Worm (Caenorhabditis elegans) whole organism, midembryonic: ENCODE measurements around the gene lag-1.

Source experiments
- T22C8.4 ChIP-seq: fragments of 200-800 bp; sonication (Bioruptor generic); IDR thresholded peaks from 2 replicates; pipeline ENCODE4 v1.3.6; 2022; ENCODE audit warnings: missing genetic modification characterization, missing compliant biosample characterization
- cog-1 ChIP-seq: sonication (generic microtip); optimal IDR thresholded peaks from 2 replicates; lab custom pipeline; 2016; ENCODE audit warnings: missing genetic modification characterization, missing compliant biosample characterization
- flt-1 ChIP-seq: fragments of 200-800 bp; sonication (Bioruptor generic); IDR thresholded peaks from 2 replicates; pipeline ENCODE4 v1.3.6; 2022; ENCODE audit warnings: missing genetic modification characterization, missing compliant biosample characterization
- klf-2 ChIP-seq: fragments of 200-800 bp; sonication (Bioruptor generic); conservative IDR thresholded peaks from 2 replicates; pipeline ENCODE4 v1.3.6; 2022; ENCODE audit warnings: missing genetic modification reagents, missing genetic modification characterization, missing compliant biosample characterization
- med-1 ChIP-seq: sonication (generic microtip); optimal IDR thresholded peaks from 2 replicates; lab custom pipeline; 2017; ENCODE audit warnings: missing genetic modification characterization, mild to moderate bottlenecking, missing compliant biosample characterization, antibody characterized with exemption, missing genetic modification reagents; ENCODE audit not compliant: insufficient read depth
- ref-1 ChIP-seq: fragments of 200-800 bp; sonication (Bioruptor generic); conservative IDR thresholded peaks from 2 replicates; pipeline ENCODE4 v1.3.6; 2022; ENCODE audit warnings: missing genetic modification reagents, missing genetic modification characterization, missing compliant biosample characterization
- tab-1 ChIP-seq: fragments of 200-800 bp; sonication (Bioruptor generic); IDR thresholded peaks from 2 replicates; pipeline ENCODE4 v1.3.6; 2022; ENCODE audit warnings: missing genetic modification characterization, missing compliant biosample characterization
- ztf-23 ChIP-seq: fragments of 200-800 bp; sonication (Bioruptor generic); IDR thresholded peaks from 2 replicates; pipeline ENCODE4 v1.3.6; 2022; ENCODE audit warnings: missing genetic modification reagents, missing genetic modification characterization, missing compliant biosample characterization
- ztf-29 ChIP-seq: fragments of 200-800 bp; sonication (Bioruptor generic); IDR thresholded peaks from 2 replicates; pipeline ENCODE4 v1.3.6; 2022; ENCODE audit warnings: missing genetic modification reagents, missing genetic modification characterization, missing compliant biosample characterization

lag-1 gene

ce11 chrIV:6140700-6141099 lies 45.5 kb downstream of the lag-1 start:
- TF ChIP-seq ztf-23 (no peak), klf-2 (GFP tag; lab: Robert Waterston, UW) (no peak), tab-1 (GFP tag; lab: Robert Waterston, UW) (no peak), med-1 (GFP tag; lab: Kevin White, UChicago) (no peak), ztf-29 (GFP tag; lab: Robert Waterston, UW) (no peak), cog-1 (tag; lab: Kevin White, UChicago) (no peak), ref-1 (no peak), flt-1 (GFP tag; lab: Robert Waterston, UW) (no peak), T22C8.4 (GFP tag; lab: Robert Waterston, UW) (no peak)

DNA sequence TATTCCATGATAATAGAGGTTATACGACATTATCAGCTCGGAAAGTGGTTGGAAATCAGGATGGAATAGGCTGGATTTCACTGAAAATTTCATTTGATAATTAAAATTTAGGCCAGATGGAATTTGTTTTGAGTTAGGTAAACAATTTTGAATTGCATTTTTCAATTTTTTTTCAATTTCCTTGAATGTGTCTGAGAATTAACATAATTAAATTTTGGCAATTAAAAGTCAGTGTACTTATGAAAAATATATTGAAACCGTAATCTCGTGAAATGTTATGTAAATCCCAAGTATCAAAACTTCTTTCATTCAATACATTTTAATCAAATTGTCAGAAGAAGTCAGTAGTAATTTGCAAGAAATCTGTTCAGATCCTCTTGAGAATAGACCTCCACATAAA lies 50.8 kb downstream of the lag-1 start:
- TF ChIP-seq ztf-29 (GFP tag; lab: Robert Waterston, UW) (no peak), tab-1 (GFP tag; lab: Robert Waterston, UW) (no peak), flt-1 (GFP tag; lab: Robert Waterston, UW) (no peak), med-1 (GFP tag; lab: Kevin White, UChicago) (no peak), cog-1 (tag; lab: Kevin White, UChicago) (no peak), ref-1 (no peak), klf-2 (GFP tag; lab: Robert Waterston, UW) (no peak), T22C8.4 (GFP tag; lab: Robert Waterston, UW) (no peak), ztf-23 (no peak)

- TF ChIP-seq ztf-29 (GFP tag; lab: Robert Waterston, UW), result no peak
- no peak for TF ChIP-seq flt-1 (GFP tag; lab: Robert Waterston, UW)
- TF ChIP-seq klf-2 (GFP tag; lab: Robert Waterston, UW), result no peak
- TF ChIP-seq ref-1, result no peak
- no peak for TF ChIP-seq cog-1 (tag; lab: Kevin White, UChicago)
- TF ChIP-seq ztf-23, result no peak
- TF ChIP-seq T22C8.4 (GFP tag; lab: Robert Waterston, UW), result no peak
Measured at ce11 chrIV:6149359-6149758, 54.2 kb downstream of the lag-1 start.

ce11 chrIV:6151513-6151912 lies 56.3 kb downstream of the lag-1 start, which contains the start of gene C11D2.3:
C11D2.3 (plus strand) TSS chrIV:6151813.
- TF ChIP-seq med-1 (GFP tag; lab: Kevin White, UChicago), result no peak
- TF ChIP-seq ztf-29 (GFP tag; lab: Robert Waterston, UW), result no peak
- TF ChIP-seq flt-1 (GFP tag; lab: Robert Waterston, UW), result no peak
- TF ChIP-seq ztf-23, result no peak
- TF ChIP-seq cog-1 (tag; lab: Kevin White, UChicago), result no peak
- no peak for TF ChIP-seq tab-1 (GFP tag; lab: Robert Waterston, UW)

- TF ChIP-seq klf-2 (GFP tag; lab: Robert Waterston, UW), result no peak
- no peak for TF ChIP-seq cog-1 (tag; lab: Kevin White, UChicago)
Measured at ce11 chrIV:6155296-6155695, 60.1 kb downstream of the lag-1 start, which contains the start of gene C11D2.7. C11D2.7 (minus strand) TSS chrIV:6155396.

DNA sequence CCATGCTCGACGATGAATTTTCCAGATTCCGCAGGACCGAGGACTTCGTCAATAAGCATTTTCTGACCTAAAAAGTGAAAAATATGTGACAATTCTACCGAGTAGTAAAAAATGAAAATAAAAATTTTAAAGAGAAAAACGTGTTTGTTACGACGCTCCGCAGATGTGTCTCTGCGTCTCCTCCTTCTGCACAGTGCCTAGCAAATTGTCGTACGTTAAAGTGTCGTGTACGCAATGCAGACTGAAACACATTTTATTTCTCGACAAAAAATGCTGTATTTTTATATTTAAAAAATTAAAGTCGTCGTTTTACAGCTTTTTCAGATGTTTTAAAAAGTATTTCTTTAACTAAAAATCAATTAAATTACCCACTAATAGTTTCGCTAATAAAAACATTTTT lies 61.6 kb downstream of the lag-1 start, which contains the start of gene C11D2.4:
TSS of gene C11D2.4 (minus strand) at position 128 of the 400 bp plus-strand sequence.
- TF ChIP-seq med-1 (GFP tag; lab: Kevin White, UChicago) (no peak), tab-1 (GFP tag; lab: Robert Waterston, UW) (no peak), ztf-29 (GFP tag; lab: Robert Waterston, UW) (no peak)

DNA sequence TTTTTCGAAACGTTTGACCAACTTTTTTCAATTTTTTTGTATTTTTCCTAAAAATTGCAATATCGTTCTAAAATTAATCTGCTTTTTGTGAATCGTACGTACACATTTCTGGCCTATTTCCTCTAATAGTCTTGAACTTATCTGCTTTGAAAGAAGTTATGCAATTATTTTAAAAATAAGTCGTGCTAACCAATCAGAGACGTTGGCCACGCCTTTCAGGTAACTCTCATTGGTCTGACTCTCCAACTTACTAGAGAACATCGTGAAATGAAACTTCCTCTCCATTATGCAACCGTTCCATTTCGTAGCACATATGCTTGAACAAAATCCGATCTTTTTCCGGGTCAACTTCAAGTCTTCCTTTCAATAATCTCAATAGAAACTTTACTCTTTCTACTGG lies 64.4 kb downstream of the lag-1 start:
- TF ChIP-seq ztf-29 (GFP tag; lab: Robert Waterston, UW), result no peak
- no peak for TF ChIP-seq T22C8.4 (GFP tag; lab: Robert Waterston, UW)
- no peak for TF ChIP-seq med-1 (GFP tag; lab: Kevin White, UChicago)
- TF ChIP-seq flt-1 (GFP tag; lab: Robert Waterston, UW), result no peak
- no peak for TF ChIP-seq klf-2 (GFP tag; lab: Robert Waterston, UW)
